Worm (Caenorhabditis elegans) whole organism, mixed stage, embryonic: ENCODE results near the gene T04A11.1.

Experiments used
- blmp-1 ChIP-seq: fragments of 150-350 bp; optimal IDR thresholded peaks from 2 replicates; lab custom pipeline; 2014; ENCODE audit warnings: missing biosample characterization, missing genetic modification characterization
- lin-32 ChIP-seq: fragments of 200-800 bp; sonication (Bioruptor generic); optimal IDR thresholded peaks from 2 replicates; lab custom pipeline; 2018; ENCODE audit warnings: mild to moderate bottlenecking, missing genetic modification characterization, missing compliant biosample characterization
- ztf-11 ChIP-seq: fragments of 150-350 bp; optimal IDR thresholded peaks from 2 replicates; lab custom pipeline; 2014; ENCODE audit warnings: missing biosample characterization, missing genetic modification characterization

DNA sequence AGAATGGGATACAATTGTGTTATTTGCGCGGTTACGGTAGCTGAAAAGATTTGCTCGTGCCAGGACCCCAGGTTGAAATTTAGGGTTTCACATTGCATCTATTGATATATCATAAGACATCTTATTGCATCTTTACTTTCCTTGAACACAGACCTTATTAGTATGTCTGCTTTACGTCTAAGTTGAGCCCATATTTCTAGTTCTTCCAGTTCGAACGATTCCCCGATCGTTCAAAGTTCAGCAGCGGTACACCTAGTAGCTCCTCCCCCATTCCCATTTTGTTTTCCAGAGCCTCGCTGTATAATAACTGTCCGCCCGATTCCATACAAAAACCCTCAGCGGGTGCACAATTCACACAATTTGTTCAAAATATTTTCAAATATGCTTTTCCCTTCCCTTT, 35.1 kb downstream of the T04A11.1 start, which contains the start of gene C25G4.17:
- TF ChIP-seq ztf-11 (tag; lab: Kevin White, UChicago) (no peak), lin-32 (GFP tag; lab: Kevin White, UChicago) (no peak), blmp-1 (tag; lab: Kevin White, UChicago) (no peak)
